Fruit fly (Drosophila melanogaster) ovary, adult (tissue): ENCODE results near the gene CG31142.
A peak's percentile ranks its signal among the peaks of the same experiment; 100 is the strongest.

Source experiments
- CG17801 ChIP-seq: fragments of 200-800 bp; optimal IDR thresholded peaks from 2 replicates; lab custom pipeline; 2019; ENCODE audit warnings: missing biosample characterization, mild to moderate bottlenecking, missing genetic modification characterization, moderate library complexity; ENCODE audit not compliant: partially characterized antibody

Gene CG31142

DNA sequence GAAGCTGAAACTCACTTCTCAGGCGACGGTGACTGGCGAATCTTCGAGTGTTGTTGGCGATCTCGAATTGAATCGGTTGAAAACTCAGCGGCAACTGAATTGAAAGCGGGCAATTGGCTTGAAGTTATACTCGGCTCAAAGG, 19.2 kb downstream of the CG31142 start, which contains the start of gene CG12268:
CG12268 (minus strand) TSS at position 101 of the 142 bp plus-strand sequence.
- no peak for TF ChIP-seq CG17801 (GFP tag; lab: Kevin White, UChicago)

DNA sequence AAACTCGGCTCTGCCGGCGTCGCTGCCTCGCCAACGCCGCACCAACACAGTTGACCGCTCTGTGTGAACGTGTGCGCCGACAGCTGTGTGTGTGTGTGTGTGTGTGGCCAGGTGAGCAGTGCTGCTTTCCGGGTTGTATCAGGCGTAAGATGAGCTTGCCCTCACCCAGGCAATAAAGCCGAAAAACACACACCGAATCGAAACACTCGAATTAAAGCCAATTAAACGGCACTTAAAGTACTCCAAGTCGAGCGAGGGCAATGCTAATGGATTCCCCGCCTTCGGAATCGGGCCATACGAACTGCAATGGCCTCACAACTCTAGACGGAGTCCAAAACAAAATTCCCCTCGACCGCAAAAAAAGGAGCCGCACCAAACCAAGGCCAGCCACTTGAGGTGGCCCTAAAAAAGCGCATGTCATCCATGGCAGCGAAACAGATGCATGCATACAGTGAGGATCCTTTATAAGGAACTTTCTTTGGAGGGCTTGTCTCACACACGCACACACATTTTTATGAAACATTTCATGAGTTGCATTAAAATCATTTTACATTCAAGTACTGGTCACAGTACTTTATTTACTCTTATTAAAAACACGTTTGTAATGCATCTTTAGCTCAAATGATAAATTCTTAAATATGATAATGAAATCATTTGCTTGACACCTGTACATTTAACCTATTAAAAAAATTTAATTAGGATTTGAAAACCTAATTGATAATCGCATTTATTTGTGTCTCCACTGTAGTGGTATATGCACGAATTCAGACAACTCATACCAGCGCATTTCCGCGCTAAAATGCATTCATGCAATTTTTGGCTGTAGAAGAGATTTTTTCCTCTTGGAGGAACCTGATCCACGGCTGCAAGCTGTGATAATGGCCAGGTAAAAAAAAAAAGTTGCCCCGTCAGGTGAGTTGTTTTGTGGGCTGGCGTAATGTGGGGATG, 19.7 kb downstream of the CG31142 start:
- TF ChIP-seq CG17801 (GFP tag; lab: Kevin White, UChicago), result no peak

DNA sequence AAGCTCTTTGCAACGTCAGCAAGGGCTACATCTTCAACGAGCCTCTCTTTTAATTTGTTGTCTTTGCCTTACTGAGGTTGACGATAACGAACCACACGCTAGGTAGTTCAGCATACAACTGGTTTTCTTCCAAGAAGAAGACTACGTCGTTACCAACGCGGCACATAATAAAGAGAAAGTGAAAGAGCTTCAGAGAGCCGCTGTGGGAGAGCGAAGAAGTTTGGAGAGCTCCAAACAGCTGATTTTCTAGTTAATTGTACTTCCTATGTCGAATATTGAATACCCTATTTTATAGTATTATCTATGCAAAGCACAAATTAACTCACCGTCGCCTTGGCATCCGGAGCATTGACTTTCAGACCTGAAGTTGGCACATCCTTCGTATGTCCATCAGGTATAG, 26.3 kb downstream of the CG31142 start:
- peak; percentile 20 for TF ChIP-seq CG17801 (GFP tag; lab: Kevin White, UChicago)

DNA sequence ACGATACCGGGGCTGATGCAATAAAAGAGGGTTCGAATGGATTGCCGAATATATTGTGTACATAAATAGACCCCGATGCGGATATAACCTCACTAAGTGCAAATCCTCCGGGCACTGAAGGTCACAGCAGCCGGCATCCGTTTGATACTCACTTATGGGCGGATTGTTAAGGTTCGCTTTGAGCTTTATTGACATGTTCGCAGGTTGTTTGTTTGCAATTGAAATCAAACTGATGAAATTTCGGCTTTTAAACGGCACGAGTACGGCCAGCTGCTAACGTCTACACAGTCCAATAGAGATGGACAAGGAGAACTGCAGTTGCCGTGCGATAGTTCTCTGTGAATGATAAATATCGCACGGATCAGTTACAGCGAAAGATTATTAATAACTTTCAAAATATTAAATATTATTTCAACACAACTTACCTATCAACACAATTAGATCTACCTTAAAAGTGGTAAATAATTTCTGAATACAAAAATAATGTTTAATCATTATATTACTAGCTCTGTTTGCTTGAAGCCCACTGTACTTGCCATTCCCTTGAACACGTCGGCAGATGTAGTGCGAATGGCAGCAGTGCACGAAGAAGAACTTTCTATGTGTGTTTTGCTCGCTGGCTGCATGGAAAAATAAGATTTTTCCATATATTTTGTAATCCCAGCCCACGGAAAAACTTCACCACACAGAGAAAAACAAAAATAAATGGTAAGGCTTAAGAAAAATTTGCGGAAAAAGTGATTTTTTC, 29.2 kb downstream of the CG31142 start, which contains the start of the genes GluProRS and AP-1sigma:
GluProRS (minus strand) TSS at position 301 of the 748 bp plus-strand sequence.
AP-1sigma (plus strand) TSS at position 561 of the 748 bp plus-strand sequence.
- TF ChIP-seq CG17801 (GFP tag; lab: Kevin White, UChicago), result peak; percentile 88

DNA sequence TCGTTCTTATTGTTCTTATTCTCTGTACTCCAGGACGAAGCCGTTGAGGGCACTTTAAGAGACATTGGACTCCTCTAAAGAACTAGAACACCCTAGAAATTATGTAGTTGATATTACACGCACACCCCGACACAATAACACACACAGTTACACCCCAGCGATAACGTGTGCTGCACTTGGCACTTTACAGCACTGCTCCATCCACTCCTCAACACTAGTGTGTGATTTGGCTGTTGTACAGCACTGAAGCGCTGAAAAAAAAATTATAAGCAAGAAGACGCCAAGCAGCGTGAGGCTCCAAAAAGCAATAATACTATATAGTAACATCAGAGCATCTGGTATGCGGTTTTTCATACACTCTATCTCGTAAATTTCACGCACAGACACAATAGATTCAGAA, 31.8 kb downstream of the CG31142 start:
- TF ChIP-seq CG17801 (GFP tag; lab: Kevin White, UChicago), result no peak

DNA sequence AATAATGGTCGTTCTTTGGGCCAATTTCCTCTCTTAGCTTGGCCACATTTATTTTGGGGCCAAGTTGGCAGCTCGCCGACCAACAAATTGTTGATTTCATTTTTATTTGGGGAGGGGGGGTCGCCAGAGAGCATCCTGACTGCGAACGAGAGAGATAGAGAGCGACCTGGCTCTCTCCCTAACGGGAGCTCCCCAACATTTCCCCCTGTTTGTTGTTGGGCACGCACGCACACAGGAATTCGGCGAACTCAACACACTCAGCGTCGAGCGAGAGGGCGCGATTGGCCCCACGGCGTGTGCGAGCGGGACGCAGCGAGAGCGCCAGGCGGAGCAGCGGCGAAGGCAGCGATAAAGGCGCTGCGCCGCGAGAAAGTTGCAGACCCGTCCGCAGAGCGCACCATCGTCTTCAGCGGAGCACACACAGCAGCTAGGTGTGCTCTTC, 33.8 kb downstream of the CG31142 start, which contains the start of gene CG31140:
CG31140 (plus strand) TSS at position 400 of the 442 bp plus-strand sequence.
- no peak for TF ChIP-seq CG17801 (GFP tag; lab: Kevin White, UChicago)

DNA sequence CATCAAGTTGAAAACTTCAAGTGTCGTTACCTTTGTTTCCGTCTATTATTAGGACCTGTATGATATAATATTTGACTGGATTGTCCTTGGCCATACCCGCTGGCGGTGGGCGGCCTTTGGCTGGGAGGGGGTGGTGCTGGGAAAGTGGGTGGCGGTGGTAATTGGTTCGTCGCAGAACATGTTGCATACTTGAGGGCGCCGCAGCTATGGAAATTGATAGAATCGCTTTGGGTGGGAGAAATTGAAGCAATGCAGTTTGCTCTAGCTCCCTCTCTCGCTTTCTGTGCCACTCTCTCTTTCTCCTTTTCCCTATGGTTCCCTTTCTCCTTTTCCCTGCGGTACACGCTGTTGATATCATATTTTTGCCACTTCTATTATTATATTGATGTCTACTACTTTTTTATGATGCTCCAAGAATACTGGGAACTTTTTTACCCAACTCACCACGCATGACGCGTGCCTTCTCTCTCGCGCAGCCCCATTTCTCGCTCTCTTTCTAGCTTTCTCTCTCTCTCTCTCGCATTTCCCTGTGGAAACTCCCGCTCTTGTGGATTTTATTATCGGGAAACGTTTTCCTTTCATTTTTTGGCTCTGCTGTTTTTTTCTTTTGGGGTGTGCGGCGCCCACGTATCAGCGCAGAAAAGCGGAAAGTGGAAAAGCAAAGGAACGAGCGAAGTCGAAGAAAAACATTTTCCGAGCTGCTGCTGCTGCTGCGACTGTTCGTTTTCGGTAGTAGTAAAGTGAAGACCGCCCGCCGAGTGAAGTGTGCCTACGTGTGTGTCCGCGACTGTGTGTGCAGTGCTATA, 36.1 kb downstream of the CG31142 start:
- no peak for TF ChIP-seq CG17801 (GFP tag; lab: Kevin White, UChicago)

DNA sequence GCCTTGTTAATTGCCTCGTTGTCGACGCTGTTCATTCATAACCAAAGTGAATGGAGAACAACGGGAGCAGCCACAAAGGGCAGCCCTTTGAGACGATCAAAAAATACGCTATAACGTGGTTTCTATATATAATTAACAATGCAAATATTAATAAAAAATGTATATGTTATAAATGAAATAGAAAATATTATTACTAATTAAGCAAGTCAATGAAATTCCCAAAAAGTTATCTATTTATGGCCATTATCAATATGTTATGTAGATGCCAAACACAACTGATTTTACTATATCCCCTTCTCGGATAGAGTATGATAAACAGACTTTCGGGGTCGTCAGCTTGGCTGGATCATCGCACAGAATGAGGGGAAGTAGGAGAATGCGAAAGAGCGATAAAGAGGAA, 40.4 kb downstream of the CG31142 start:
- TF ChIP-seq CG17801 (GFP tag; lab: Kevin White, UChicago), result no peak

DNA sequence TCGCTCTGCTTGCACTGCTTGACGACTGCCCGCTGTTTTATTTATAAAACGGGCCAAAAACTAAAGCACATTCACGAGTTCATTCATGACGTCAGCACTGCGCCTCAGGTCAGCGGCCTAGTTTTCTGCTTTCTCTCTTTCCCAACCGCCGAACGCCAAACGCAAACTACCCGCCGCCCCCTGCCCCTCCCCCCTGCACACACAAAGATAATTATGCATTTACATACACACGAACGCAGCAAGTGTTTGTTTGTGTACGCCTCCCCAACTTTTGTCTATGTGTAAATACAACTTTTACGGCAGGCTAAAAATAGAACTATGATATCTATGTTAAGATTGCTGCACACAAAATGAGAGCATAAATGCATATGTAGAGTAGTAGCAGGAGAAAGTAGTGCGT, 42.2 kb downstream of the CG31142 start:
- no peak for TF ChIP-seq CG17801 (GFP tag; lab: Kevin White, UChicago)

DNA sequence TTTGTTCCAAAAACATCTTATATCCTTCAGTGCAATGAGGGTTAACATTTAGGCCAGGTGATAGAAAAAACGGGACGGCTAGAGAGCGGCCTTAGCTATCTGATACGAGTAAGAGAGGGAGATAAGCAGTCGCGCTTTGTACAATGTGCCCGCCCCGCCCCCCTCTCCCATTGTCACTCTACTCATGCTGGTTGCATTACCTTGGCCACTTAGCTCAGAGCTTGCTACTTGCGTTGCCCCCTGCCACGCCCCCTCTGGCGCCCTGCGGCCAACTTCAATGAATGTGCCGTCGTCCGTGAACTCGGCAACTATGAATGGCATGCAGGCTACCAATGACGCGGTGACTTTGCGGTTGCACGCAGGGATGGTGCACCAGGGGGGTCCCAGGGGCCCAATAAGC, 42.7 kb downstream of the CG31142 start:
- no peak for TF ChIP-seq CG17801 (GFP tag; lab: Kevin White, UChicago)
